Worm (Caenorhabditis elegans) whole organism, L4/young adult: ENCODE data around the gene egl-18.

Experiments used
- W03F9.2 ChIP-seq: fragments of 150-350 bp; optimal IDR thresholded peaks from 2 replicates; lab custom pipeline; 2014; ENCODE audit warnings: missing biosample characterization, missing genetic modification characterization
- dao-5 ChIP-seq: sonication (generic microtip); optimal IDR thresholded peaks from 2 replicates; lab custom pipeline; 2016; ENCODE audit warnings: missing genotype, missing genetic modification characterization, moderate library complexity, missing compliant biosample characterization
- him-1 ChIP-seq: sonication (generic microtip); optimal IDR thresholded peaks from 2 replicates; lab custom pipeline; 2016; ENCODE audit warnings: missing genotype, missing genetic modification reagents, missing genetic modification characterization, missing compliant biosample characterization

DNA sequence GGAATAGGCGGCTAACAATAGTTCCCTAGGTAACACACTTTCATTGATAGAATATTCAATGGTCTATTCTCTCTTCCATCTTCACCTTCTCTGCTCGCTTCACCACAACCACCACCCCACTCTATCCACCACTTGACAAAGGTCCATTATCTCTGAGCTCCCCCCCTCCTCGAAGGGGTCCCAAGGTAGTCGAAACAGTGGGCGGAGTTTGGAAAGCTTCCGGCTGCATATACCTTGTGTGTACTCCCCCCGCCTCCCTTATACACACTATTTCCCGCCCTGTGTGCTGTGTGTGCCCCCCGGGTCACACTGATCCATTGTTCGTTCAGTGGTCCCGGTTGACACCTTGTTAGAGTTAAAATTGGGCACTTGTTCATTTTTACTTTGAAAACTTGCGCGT is 6.3 kb downstream of the egl-18 start:
- TF ChIP-seq him-1 (tag; lab: Kevin White, UChicago): no peak
- no peak for TF ChIP-seq dao-5 (tag; lab: Kevin White, UChicago)
- TF ChIP-seq W03F9.2 (tag; lab: Kevin White, UChicago): no peak
